Worm (Caenorhabditis elegans): ENCODE results near the gene clec-86.

Gene clec-86

ce11 chrX:7139614-7140013 lies at the start of gene clec-86:
Gene clec-86, plus strand, starts transcription at chrX:7139875.
- TF ChIP-seq nhr-80 (tag; optimal IDR thresholded peaks at IDR 0.05) = peak; percentile 18
- TF ChIP-seq tbx-9 (tag; optimal IDR thresholded peaks at IDR 0.05; ENCODE audit: borderline replicate concordance) = no peak

ce11 chrX:7096349-7096748 lies 43.3 kb upstream of the clec-86 start, which contains the start of gene C36B7.5:
Gene C36B7.5, minus strand, starts transcription at chrX:7096449.
- TF ChIP-seq F33H1.4 (GFP tag; IDR thresholded peaks at IDR 0.05) (no peak), F23B12.7 (tag; optimal IDR thresholded peaks at IDR 0.05; ENCODE audit: insufficient read depth) (no peak), hsf-1 (GFP tag; IDR thresholded peaks at IDR 0.05) (no peak), mxl-1 (tag; optimal IDR thresholded peaks at IDR 0.05) (no peak), F39B2.1 (GFP tag; IDR thresholded peaks at IDR 0.05) (no peak), dpff-1 (tag; optimal IDR thresholded peaks at IDR 0.05) (no peak), ekl-4 (GFP tag; IDR thresholded peaks at IDR 0.05) (no peak), F49E8.2 (tag; optimal IDR thresholded peaks at IDR 0.05; ENCODE audit: insufficient read depth) (no peak), Y53G8AR.9 (GFP tag; conservative IDR thresholded peaks at IDR 0.05) (no peak), pbrm-1 (GFP tag; IDR thresholded peaks at IDR 0.05) (no peak), cebp-2 (GFP tag; IDR thresholded peaks at IDR 0.05) (no peak), lin-54 (GFP tag; optimal IDR thresholded peaks at IDR 0.05) (no peak)

ce11 chrX:7099049-7099448 lies 40.6 kb upstream of the clec-86 start:
- TF ChIP-seq cebp-1 (GFP tag; IDR thresholded peaks at IDR 0.05) = no peak
- no peak for TF ChIP-seq cebp-1 (tag; optimal IDR thresholded peaks at IDR 0.05)
- TF ChIP-seq chd-7 (tag; optimal IDR thresholded peaks at IDR 0.05) = no peak
- no peak for TF ChIP-seq egl-44 (GFP tag; IDR thresholded peaks at IDR 0.05)
- no peak for TF ChIP-seq F55B11.4 (tag; optimal IDR thresholded peaks at IDR 0.05; ENCODE audit: borderline replicate concordance, insufficient read depth)
- TF ChIP-seq Y67H2A.10 (GFP tag; conservative IDR thresholded peaks at IDR 0.05) = no peak
- TF ChIP-seq nhr-120 (GFP tag; IDR thresholded peaks at IDR 0.05) = no peak
- TF ChIP-seq K11D2.4 (GFP tag; IDR thresholded peaks at IDR 0.05) = no peak

- no peak for TF ChIP-seq akir-1 (GFP tag; optimal IDR thresholded peaks at IDR 0.05)
- TF ChIP-seq ztf-28 (GFP tag; IDR thresholded peaks at IDR 0.05) = no peak
- TF ChIP-seq nhr-80 (tag; optimal IDR thresholded peaks at IDR 0.05) = peak; percentile 58
- no peak for TF ChIP-seq nfya-1 (tag; optimal IDR thresholded peaks at IDR 0.05; ENCODE audit: borderline replicate concordance, insufficient read depth)
- no peak for TF ChIP-seq madf-6 (GFP tag; IDR thresholded peaks at IDR 0.05)
- TF ChIP-seq attf-5 (GFP tag; optimal IDR thresholded peaks at IDR 0.05) = peak; percentile 27
Measured at ce11 chrX:7100290-7100689, 39.4 kb upstream of the clec-86 start, which contains the start of gene C36B7.6. Gene C36B7.6, minus strand, starts transcription at chrX:7100338.

- TF ChIP-seq cebp-2 (GFP tag; IDR thresholded peaks at IDR 0.05) (no peak), Y67H2A.10 (GFP tag; conservative IDR thresholded peaks at IDR 0.05) (no peak)
Measured at ce11 chrX:7101477-7101876, 38.2 kb upstream of the clec-86 start, which contains the start of gene C36B7.3. Gene C36B7.3, plus strand, starts transcription at chrX:7101777.

ce11 chrX:7106103-7106502 lies 33.6 kb upstream of the clec-86 start, which contains the start of gene C36B7.2:
Gene C36B7.2, plus strand, starts transcription at chrX:7106403.
- no peak for TF ChIP-seq akir-1 (GFP tag; optimal IDR thresholded peaks at IDR 0.05)
- no peak for TF ChIP-seq repo-1 (tag; optimal IDR thresholded peaks at IDR 0.05)
- TF ChIP-seq lag-1 (GFP tag; IDR thresholded peaks at IDR 0.05) = no peak
- no peak for TF ChIP-seq nfyb-1 (GFP tag; IDR thresholded peaks at IDR 0.05)
- TF ChIP-seq K12H6.12 (tag; optimal IDR thresholded peaks at IDR 0.05) = no peak
- TF ChIP-seq atf-7 (tag; optimal IDR thresholded peaks at IDR 0.05) = no peak
- TF ChIP-seq dpff-1 (tag; optimal IDR thresholded peaks at IDR 0.05) = no peak
- TF ChIP-seq Y53F4B.3 (GFP tag; IDR thresholded peaks at IDR 0.05) = no peak
- no peak for TF ChIP-seq madf-6 (GFP tag; IDR thresholded peaks at IDR 0.05)

Data from whole organism, young adult.